Fruit fly (Drosophila melanogaster) whole organism, embryonic: Measurements from ENCODE around the gene Hsp67Ba.

Experiments
- Bdp1 ChIP-seq: fragments of 200-800 bp; sonication (Bioruptor generic); optimal IDR thresholded peaks from 3 replicates; lab custom pipeline; 2016; ENCODE audit warnings: missing biosample characterization, missing genetic modification characterization
- CG10321 ChIP-seq: fragments of 200-800 bp; sonication (Bioruptor generic); IDR thresholded peaks from 2 replicates; pipeline ENCODE4 v1.3.6; 2022; ENCODE audit warnings: missing biosample characterization, missing genetic modification characterization
- CG10462 ChIP-seq: fragments of 200-800 bp; sonication (Bioruptor generic); optimal IDR thresholded peaks from 2 replicates; lab custom pipeline; 2016; ENCODE audit warnings: missing biosample characterization, missing genetic modification characterization
- CG11093 ChIP-seq: fragments of 200-800 bp; sonication (Bioruptor generic); IDR thresholded peaks from 3 replicates; pipeline ENCODE4 v1.3.6; 2022; ENCODE audit warnings: missing biosample characterization, missing genetic modification characterization
- CG11398 ChIP-seq: fragments of 200-800 bp; sonication (Bioruptor generic); optimal IDR thresholded peaks from 2 replicates; lab custom pipeline; 2016; ENCODE audit warnings: missing biosample characterization, missing genetic modification characterization
- CG12659 ChIP-seq: fragments of 200-800 bp; sonication (Bioruptor generic); optimal IDR thresholded peaks from 3 replicates; lab custom pipeline; 2017; ENCODE audit warnings: mild to moderate bottlenecking, missing biosample characterization, missing genetic modification reagents, missing genetic modification characterization
- CG14050 ChIP-seq: fragments of 200-800 bp; sonication (Bioruptor generic); IDR thresholded peaks from 3 replicates; pipeline ENCODE4 v1.3.6; 2022; ENCODE audit warnings: missing biosample characterization, missing genetic modification characterization
- CG16863 ChIP-seq: fragments of 200-800 bp; sonication (Bioruptor generic); optimal IDR thresholded peaks from 3 replicates; lab custom pipeline; 2016; ENCODE audit warnings: missing biosample characterization, missing genetic modification characterization
- CG17361 ChIP-seq: fragments of 200-800 bp; sonication (Bioruptor generic); IDR thresholded peaks from 3 replicates; pipeline ENCODE4 v1.3.6; 2022; ENCODE audit warnings: missing biosample characterization, missing genetic modification characterization
- CG17385 ChIP-seq: fragments of 200-800 bp; sonication (Bioruptor generic); optimal IDR thresholded peaks from 3 replicates; lab custom pipeline; 2018; ENCODE audit warnings: missing biosample characterization, mild to moderate bottlenecking, missing genetic modification characterization
- CG2889 ChIP-seq: fragments of 200-800 bp; sonication (Bioruptor generic); IDR thresholded peaks from 3 replicates; pipeline ENCODE4 v1.3.6; 2022; ENCODE audit warnings: missing biosample characterization, missing genetic modification characterization
- CG3281 ChIP-seq: fragments of 200-800 bp; sonication (Bioruptor generic); optimal IDR thresholded peaks from 3 replicates; lab custom pipeline; 2017; ENCODE audit warnings: missing biosample characterization, mild to moderate bottlenecking, missing genetic modification characterization
- CG4820 ChIP-seq: fragments of 200-800 bp; sonication (Bioruptor generic); optimal IDR thresholded peaks from 3 replicates; lab custom pipeline; 2016; ENCODE audit warnings: missing biosample characterization, missing genetic modification characterization
- CG7372 ChIP-seq: fragments of 200-800 bp; sonication (Bioruptor generic); IDR thresholded peaks from 2 replicates; pipeline ENCODE4 v1.3.6; 2022; ENCODE audit warnings: missing biosample characterization, missing genetic modification characterization
- CG7745 ChIP-seq: fragments of 200-800 bp; sonication (Bioruptor generic); optimal IDR thresholded peaks from 2 replicates; lab custom pipeline; 2018; ENCODE audit warnings: missing biosample characterization, mild to moderate bottlenecking, missing genetic modification characterization, moderate library complexity
- CG7839 ChIP-seq: fragments of 200-800 bp; sonication (Bioruptor generic); optimal IDR thresholded peaks from 3 replicates; lab custom pipeline; 2018; ENCODE audit warnings: missing biosample characterization, mild to moderate bottlenecking, missing genetic modification characterization, moderate library complexity
- CG7928 ChIP-seq: fragments of 200-800 bp; sonication (Bioruptor generic); optimal IDR thresholded peaks from 2 replicates; lab custom pipeline; 2017; ENCODE audit warnings: missing biosample characterization, mild to moderate bottlenecking, missing genetic modification characterization
- CG8281 ChIP-seq: fragments of 200-800 bp; sonication (Bioruptor generic); optimal IDR thresholded peaks from 2 replicates; lab custom pipeline; 2018; ENCODE audit warnings: missing biosample characterization, mild to moderate bottlenecking, missing genetic modification characterization, moderate library complexity
- CG9817 ChIP-seq: fragments of 200-800 bp; sonication (Bioruptor generic); optimal IDR thresholded peaks from 2 replicates; lab custom pipeline; 2018; ENCODE audit warnings: missing biosample characterization, mild to moderate bottlenecking, missing genetic modification characterization, moderate library complexity
- CG9876 ChIP-seq: fragments of 200-800 bp; sonication (Bioruptor generic); optimal IDR thresholded peaks from 2 replicates; lab custom pipeline; 2016; ENCODE audit warnings: missing biosample characterization, missing genetic modification characterization
- D ChIP-seq, 2 experiments: fragments of 200-800 bp in 1 of 2; fragments of >200 bp in 1 of 2; sonication (Bioruptor generic) in 1 of 2; optimal IDR thresholded peaks; 2 replicates in 1 of 2; 3 replicates in 1 of 2; lab custom pipeline; 2017; ENCODE audit warnings: mild to moderate bottlenecking in 1 of 2, missing biosample characterization in 1 of 2, missing genetic modification characterization in 1 of 2, missing genetic modification reagents in 1 of 2
- D19B ChIP-seq: fragments of 200-800 bp; sonication (Bioruptor generic); optimal IDR thresholded peaks from 2 replicates; lab custom pipeline; 2017; ENCODE audit warnings: missing biosample characterization, mild to moderate bottlenecking, missing genetic modification characterization
- Dad ChIP-seq: fragments of 200-800 bp; sonication (Bioruptor generic); optimal IDR thresholded peaks from 3 replicates; lab custom pipeline; 2016; ENCODE audit warnings: missing biosample characterization, missing genetic modification characterization
- Drgx ChIP-seq: fragments of 200-800 bp; sonication (Bioruptor generic); IDR thresholded peaks from 2 replicates; pipeline ENCODE4 v1.3.6; 2022; ENCODE audit warnings: missing biosample characterization, missing genetic modification characterization
- H15 ChIP-seq: fragments of 200-800 bp; sonication (Bioruptor generic); IDR thresholded peaks from 3 replicates; pipeline ENCODE4 v1.3.6; 2022; ENCODE audit warnings: missing biosample characterization, missing genetic modification characterization
- Hr39 ChIP-seq: fragments of >200 bp; optimal IDR thresholded peaks from 2 replicates; lab custom pipeline; 2017
- Sry-δ ChIP-seq: fragments of 200-800 bp; sonication (Bioruptor generic); optimal IDR thresholded peaks from 2 replicates; lab custom pipeline; 2016; ENCODE audit warnings: missing biosample characterization, missing genetic modification characterization
- bab2 ChIP-seq: fragments of 200-800 bp; sonication (Bioruptor generic); optimal IDR thresholded peaks from 2 replicates; lab custom pipeline; 2016; ENCODE audit warnings: missing biosample characterization, missing genetic modification characterization
- bcd ChIP-seq: fragments of 200-800 bp; sonication (Bioruptor generic); optimal IDR thresholded peaks from 2 replicates; lab custom pipeline; 2017; ENCODE audit warnings: missing biosample characterization, mild to moderate bottlenecking, missing genetic modification characterization
- bowl ChIP-seq: fragments of 200-800 bp; sonication (Bioruptor generic); IDR thresholded peaks from 2 replicates; pipeline ENCODE4 v1.3.6; 2022; ENCODE audit warnings: missing biosample characterization, missing genetic modification characterization
- croc ChIP-seq: fragments of 200-800 bp; sonication (Bioruptor generic); conservative IDR thresholded peaks from 3 replicates; pipeline ENCODE4 v1.3.6; 2022; ENCODE audit warnings: missing biosample characterization, missing genetic modification characterization
- cwo ChIP-seq: fragments of 200-800 bp; sonication (Bioruptor generic); optimal IDR thresholded peaks from 3 replicates; lab custom pipeline; 2017; ENCODE audit warnings: missing biosample characterization, missing genetic modification characterization, mild to moderate bottlenecking, moderate library complexity, missing genetic modification reagents
- eve ChIP-seq, 2 experiments: fragments of >200 bp; optimal IDR thresholded peaks; 2 replicates each; lab custom pipeline; 2017; ENCODE audit warnings: missing biosample characterization in 2 of 2, missing genetic modification characterization in 2 of 2
- fd102C ChIP-seq: fragments of 200-800 bp; sonication (Bioruptor generic); optimal IDR thresholded peaks from 2 replicates; lab custom pipeline; 2018; ENCODE audit warnings: missing biosample characterization, mild to moderate bottlenecking, missing genetic modification characterization, moderate library complexity
- hb ChIP-seq: fragments of 200-800 bp; sonication (Bioruptor generic); IDR thresholded peaks from 3 replicates; pipeline ENCODE4 v1.3.6; 2022; ENCODE audit warnings: missing biosample characterization, missing genetic modification characterization; ENCODE audit not compliant: partially characterized antibody
- jumu ChIP-seq: fragments of 200-800 bp; sonication (Bioruptor generic); optimal IDR thresholded peaks from 3 replicates; lab custom pipeline; 2016; ENCODE audit warnings: missing biosample characterization, missing genetic modification characterization
- lilli ChIP-seq: fragments of 200-800 bp; sonication (Bioruptor generic); optimal IDR thresholded peaks from 3 replicates; lab custom pipeline; 2016; ENCODE audit warnings: missing biosample characterization, missing genetic modification characterization
- lola ChIP-seq, 3 experiments: fragments of >200 bp in 2 of 3; fragments of 200-800 bp in 1 of 3; sonication (Bioruptor generic) in 1 of 3; optimal IDR thresholded peaks; 2 replicates each; lab custom pipeline; 2017 to 2019; ENCODE audit warnings: missing biosample characterization in 3 of 3, missing genetic modification characterization in 3 of 3, mild to moderate bottlenecking in 1 of 3, moderate library complexity in 1 of 3
- nerfin-2 ChIP-seq: fragments of 200-800 bp; sonication (Bioruptor generic); IDR thresholded peaks from 2 replicates; pipeline ENCODE4 v1.3.6; 2022; ENCODE audit warnings: missing biosample characterization, missing genetic modification characterization; ENCODE audit not compliant: partially characterized antibody
- peb ChIP-seq: fragments of 200-800 bp; sonication (Bioruptor generic); IDR thresholded peaks from 2 replicates; pipeline ENCODE4 v1.3.6; 2022; ENCODE audit warnings: missing biosample characterization, missing genetic modification characterization
- pho ChIP-seq: fragments of 200-800 bp; sonication (Bioruptor generic); optimal IDR thresholded peaks from 2 replicates; lab custom pipeline; 2016; ENCODE audit warnings: missing biosample characterization, missing genetic modification characterization
- rib ChIP-seq: fragments of 200-800 bp; sonication (Bioruptor generic); IDR thresholded peaks from 2 replicates; pipeline ENCODE4 v1.3.6; 2022; ENCODE audit warnings: missing biosample characterization, missing genetic modification characterization
- seq ChIP-seq: fragments of 200-800 bp; sonication (Bioruptor generic); IDR thresholded peaks from 2 replicates; pipeline ENCODE4 v1.3.6; 2022; ENCODE audit warnings: missing biosample characterization, missing genetic modification characterization
- slbo ChIP-seq: fragments of 200-800 bp; sonication (Bioruptor generic); IDR thresholded peaks from 2 replicates; pipeline ENCODE4 v1.3.6; 2022; ENCODE audit warnings: missing biosample characterization, missing genetic modification characterization
- tll ChIP-seq, 2 experiments: fragments of 200-800 bp in 1 of 2; fragments of >200 bp in 1 of 2; sonication (Bioruptor generic) in 1 of 2; optimal IDR thresholded peaks; 2 replicates each; lab custom pipeline; 2017 to 2019; ENCODE audit warnings: missing biosample characterization in 2 of 2, missing genetic modification characterization in 2 of 2, mild to moderate bottlenecking in 1 of 2, moderate library complexity in 1 of 2
- tna ChIP-seq: fragments of 200-800 bp; sonication (Bioruptor generic); IDR thresholded peaks from 2 replicates; pipeline ENCODE4 v1.3.6; 2022; ENCODE audit warnings: missing biosample characterization, missing genetic modification characterization; ENCODE audit not compliant: partially characterized antibody
- trem ChIP-seq: fragments of 200-800 bp; optimal IDR thresholded peaks from 3 replicates; lab custom pipeline; 2019; ENCODE audit warnings: missing biosample characterization, mild to moderate bottlenecking, missing genetic modification characterization, moderate library complexity
- z ChIP-seq: fragments of 200-800 bp; sonication (Bioruptor generic); IDR thresholded peaks from 3 replicates; pipeline ENCODE4 v1.3.6; 2022; ENCODE audit warnings: missing biosample characterization, missing genetic modification characterization
- zen2 ChIP-seq: fragments of 200-800 bp; sonication (Bioruptor generic); IDR thresholded peaks from 3 replicates; pipeline ENCODE4 v1.3.6; 2022; ENCODE audit warnings: missing biosample characterization, missing genetic modification characterization; ENCODE audit not compliant: partially characterized antibody

Hsp67Ba gene

DNA sequence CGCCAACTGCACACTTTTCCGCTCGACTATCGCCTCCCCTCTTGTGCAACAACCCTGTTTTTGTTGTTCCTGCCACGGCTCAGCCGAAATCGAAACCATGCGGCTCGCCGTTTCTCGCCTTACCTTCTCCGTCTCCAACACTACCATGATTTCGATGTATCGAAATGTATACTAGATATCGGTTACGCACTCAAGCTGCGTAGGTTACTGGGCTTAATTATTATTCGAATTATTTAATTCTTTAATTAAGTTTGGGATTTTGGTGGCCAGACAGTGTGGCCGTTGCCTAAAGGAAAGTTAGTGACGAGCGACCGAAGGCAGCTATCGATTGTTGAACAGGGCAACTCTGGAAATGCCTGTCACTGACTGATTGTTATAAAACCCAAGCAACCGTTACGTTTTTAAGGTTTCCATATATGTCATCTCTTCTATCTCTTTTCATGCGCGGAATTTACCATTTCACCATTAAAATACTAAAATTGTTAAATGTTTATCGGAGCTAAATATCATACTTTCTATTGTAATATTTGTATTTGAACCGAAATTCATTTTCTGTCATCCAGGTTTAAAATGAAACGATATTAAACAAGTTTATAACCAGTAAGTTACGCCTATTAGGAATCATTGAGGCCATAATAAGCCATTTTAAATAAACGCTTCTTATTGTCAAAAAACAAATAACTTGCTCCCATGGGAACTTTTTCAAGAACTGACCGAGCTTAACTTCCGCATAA is 23.0 kb upstream of the Hsp67Ba start, which contains the start of gene eIF4E1 (continued):
- TF ChIP-seq nerfin-2 (GFP tag; lab: Robert Waterston, UW) (0 out of 2 replicates have a peak, but pooled peaks have one; percentile 42), seq (no peak), eve (GFP tag; optimal IDR thresholded peaks at IDR 0.05; lab: Kevin White, UChicago) (no peak), trem (tag; lab: Kevin White, UChicago) (peak; percentile 57), z (no peak), CG17385 (no peak), lola (GFP tag; optimal IDR thresholded peaks at IDR 0.05; lab: Kevin White, UChicago) (no peak), bcd (GFP tag; lab: Kevin White, UChicago) (peak; percentile 8), CG3281 (peak; percentile 87), CG4820 (GFP tag; lab: Kevin White, UChicago) (no peak), bab2 (GFP tag; lab: Kevin White, UChicago) (no peak), fd102C (GFP tag; lab: Kevin White, UChicago) (no peak), Drgx (GFP tag; lab: Robert Waterston, UW) (no peak), CG10462 (peak; percentile 75), zen2 (GFP tag; lab: Robert Waterston, UW) (peak; percentile 57; the same call in 2 of the 3 replicates), CG9817 (tag; lab: Kevin White, UChicago) (no peak), croc (GFP tag; lab: Robert Waterston, UW) (no peak), CG12659 (GFP tag; lab: Kevin White, UChicago) (peak; percentile 77), Dad (GFP tag; lab: Kevin White, UChicago) (peak; percentile 35), rib (no peak), CG7839 (tag; lab: Kevin White, UChicago) (no peak), CG11398 (no peak), CG14050 (GFP tag; lab: Robert Waterston, UW) (no peak), bowl (no peak), Bdp1 (no peak), CG8281 (no peak), CG7928 (GFP tag; lab: Kevin White, UChicago) (no peak), tna (GFP tag; lab: Robert Waterston, UW) (no peak), slbo (GFP tag; lab: Robert Waterston, UW) (peak; percentile 65; the same call in 1 of the 2 replicates), peb (GFP tag; lab: Robert Waterston, UW) (no peak), jumu (peak; percentile 3), cwo (GFP tag; lab: Kevin White, UChicago) (no peak), CG17361 (GFP tag; lab: Robert Waterston, UW) (peak; percentile 28; the same call in 1 of the 3 replicates), D (optimal IDR thresholded peaks at IDR 0.05; lab: Kevin White, UChicago) (no peak), D (GFP tag; optimal IDR thresholded peaks at IDR 0.05; lab: Kevin White, UChicago) (no peak), H15 (no peak), hb (GFP tag; lab: Robert Waterston, UW) (0 out of 3 replicates have a peak, but pooled peaks have one; percentile 62), CG16863 (no peak), CG11093 (GFP tag; lab: Robert Waterston, UW) (no peak), CG10321 (GFP tag; lab: Robert Waterston, UW) (no peak), CG7745 (tag; lab: Kevin White, UChicago) (peak; percentile 57), Hr39 (lab: Kevin White, UChicago) (no peak), pho (GFP tag; lab: Kevin White, UChicago) (no peak), CG2889 (GFP tag; lab: Robert Waterston, UW) (no peak), lilli (GFP tag; lab: Kevin White, UChicago) (peak; percentile 2), tll (GFP tag; optimal IDR thresholded peaks at IDR 0.05; lab: Kevin White, UChicago) (peak; percentile 20 to 54), Sry-δ (GFP tag; lab: Kevin White, UChicago) (peak; percentile 96), CG9876 (GFP tag; lab: Kevin White, UChicago) (peak; percentile 5), CG7372 (GFP tag; lab: Robert Waterston, UW) (no peak), D19B (no peak)
